Fruit fly (Drosophila melanogaster) whole organism, embryonic: ENCODE data around the gene CG34269.

Experiments
- Asciz ChIP-seq: fragments of 200-800 bp; sonication (Bioruptor generic); optimal IDR thresholded peaks from 2 replicates; lab custom pipeline; 2017; ENCODE audit warnings: missing biosample characterization, mild to moderate bottlenecking, missing genetic modification characterization, missing genetic modification reagents
- CG10147 ChIP-seq: fragments of 200-800 bp; sonication (Bioruptor generic); optimal IDR thresholded peaks from 2 replicates; lab custom pipeline; 2019; ENCODE audit warnings: missing biosample characterization, mild to moderate bottlenecking, missing genetic modification characterization, moderate library complexity
- CG11085 ChIP-seq: fragments of 200-800 bp; sonication (Bioruptor generic); IDR thresholded peaks from 2 replicates; pipeline ENCODE4 v1.3.6; 2022; ENCODE audit warnings: missing biosample characterization, missing genetic modification characterization
- CG11695 ChIP-seq: fragments of 200-800 bp; sonication (Bioruptor generic); IDR thresholded peaks from 3 replicates; pipeline ENCODE4 v1.3.6; 2022; ENCODE audit warnings: missing biosample characterization, missing genetic modification characterization
- CG12942 ChIP-seq: fragments of 200-800 bp; sonication (Bioruptor generic); optimal IDR thresholded peaks from 3 replicates; lab custom pipeline; 2016; ENCODE audit warnings: missing biosample characterization, missing genetic modification characterization
- CG13287 ChIP-seq: fragments of 200-800 bp; sonication (Bioruptor generic); IDR thresholded peaks from 2 replicates; pipeline ENCODE4 v1.3.6; 2022; ENCODE audit warnings: missing biosample characterization, missing genetic modification characterization; ENCODE audit not compliant: partially characterized antibody
- CG15011 ChIP-seq: fragments of 200-800 bp; sonication (Bioruptor generic); optimal IDR thresholded peaks from 3 replicates; lab custom pipeline; 2018; ENCODE audit warnings: missing biosample characterization, mild to moderate bottlenecking, missing genetic modification characterization
- CG15479 ChIP-seq: fragments of 200-800 bp; sonication (Bioruptor generic); optimal IDR thresholded peaks from 3 replicates; lab custom pipeline; 2019; ENCODE audit warnings: missing biosample characterization, mild to moderate bottlenecking, missing genetic modification characterization, moderate library complexity
- CG15601 ChIP-seq: fragments of 200-800 bp; sonication (Bioruptor generic); optimal IDR thresholded peaks from 3 replicates; lab custom pipeline; 2019; ENCODE audit warnings: missing biosample characterization, mild to moderate bottlenecking, missing genetic modification characterization, moderate library complexity
- CG16813 ChIP-seq: fragments of 200-800 bp; sonication (Bioruptor generic); IDR thresholded peaks from 3 replicates; pipeline ENCODE4 v1.3.6; 2022; ENCODE audit warnings: missing biosample characterization, missing genetic modification characterization; ENCODE audit not compliant: partially characterized antibody
- CG1792 ChIP-seq: fragments of 200-800 bp; sonication (Bioruptor generic); optimal IDR thresholded peaks from 2 replicates; lab custom pipeline; 2016; ENCODE audit warnings: missing biosample characterization, missing genetic modification characterization
- CG18476 ChIP-seq: fragments of 200-800 bp; sonication (Bioruptor generic); optimal IDR thresholded peaks from 2 replicates; lab custom pipeline; 2016; ENCODE audit warnings: missing biosample characterization, mild to moderate bottlenecking, missing genetic modification characterization
- CG2199 ChIP-seq: fragments of 200-800 bp; sonication (Bioruptor generic); IDR thresholded peaks from 3 replicates; pipeline ENCODE4 v1.3.6; 2022; ENCODE audit warnings: missing biosample characterization, missing genetic modification characterization
- CG2678 ChIP-seq: fragments of 200-800 bp; sonication (Bioruptor generic); optimal IDR thresholded peaks from 3 replicates; lab custom pipeline; 2019; ENCODE audit warnings: missing biosample characterization, mild to moderate bottlenecking, missing genetic modification characterization, moderate library complexity
- CG4360 ChIP-seq: fragments of 200-800 bp; sonication (Bioruptor generic); IDR thresholded peaks from 2 replicates; pipeline ENCODE4 v1.3.6; 2022; ENCODE audit warnings: missing biosample characterization, missing genetic modification characterization
- CG7556 ChIP-seq: fragments of 200-800 bp; sonication (Bioruptor generic); optimal IDR thresholded peaks from 2 replicates; lab custom pipeline; 2017; ENCODE audit warnings: missing biosample characterization, mild to moderate bottlenecking, missing genetic modification characterization
- CG7963 ChIP-seq: fragments of 200-800 bp; sonication (Bioruptor generic); IDR thresholded peaks from 3 replicates; pipeline ENCODE4 v1.3.6; 2022; ENCODE audit warnings: missing biosample characterization, missing genetic modification characterization; ENCODE audit not compliant: partially characterized antibody
- CG8388 ChIP-seq: fragments of 200-800 bp; sonication (Bioruptor generic); optimal IDR thresholded peaks from 2 replicates; lab custom pipeline; 2019; ENCODE audit warnings: missing biosample characterization, mild to moderate bottlenecking, missing genetic modification characterization, moderate library complexity
- CG9727 ChIP-seq: fragments of 200-800 bp; sonication (Bioruptor generic); optimal IDR thresholded peaks from 3 replicates; lab custom pipeline; 2017; ENCODE audit warnings: missing biosample characterization, mild to moderate bottlenecking, missing genetic modification characterization
- CG9876 ChIP-seq: fragments of 200-800 bp; sonication (Bioruptor generic); optimal IDR thresholded peaks from 2 replicates; lab custom pipeline; 2016; ENCODE audit warnings: missing biosample characterization, missing genetic modification characterization
- Dref ChIP-seq: fragments of 200-800 bp; sonication (Bioruptor generic); IDR thresholded peaks from 2 replicates; pipeline ENCODE4 v1.3.6; 2022; ENCODE audit warnings: missing biosample characterization, missing genetic modification characterization
- Drgx ChIP-seq: fragments of 200-800 bp; sonication (Bioruptor generic); IDR thresholded peaks from 2 replicates; pipeline ENCODE4 v1.3.6; 2022; ENCODE audit warnings: missing biosample characterization, missing genetic modification characterization
- Fer3 ChIP-seq: fragments of 200-800 bp; sonication (Bioruptor generic); optimal IDR thresholded peaks from 2 replicates; lab custom pipeline; 2018; ENCODE audit warnings: missing biosample characterization, mild to moderate bottlenecking, missing genetic modification characterization, moderate library complexity
- Hsf ChIP-seq: fragments of 200-800 bp; sonication (Bioruptor generic); optimal IDR thresholded peaks from 3 replicates; lab custom pipeline; 2016; ENCODE audit warnings: missing biosample characterization, missing genetic modification characterization
- MTF-1 ChIP-seq: fragments of 200-800 bp; sonication (Bioruptor generic); optimal IDR thresholded peaks from 2 replicates; lab custom pipeline; 2018; ENCODE audit warnings: missing biosample characterization, mild to moderate bottlenecking, missing genetic modification characterization, borderline replicate concordance
- NC2β ChIP-seq: fragments of 200-800 bp; sonication (Bioruptor generic); optimal IDR thresholded peaks from 2 replicates; lab custom pipeline; 2016; ENCODE audit warnings: missing biosample characterization, missing genetic modification characterization
- NFAT ChIP-seq: fragments of 200-800 bp; sonication (Bioruptor generic); IDR thresholded peaks from 2 replicates; pipeline ENCODE4 v1.3.6; 2022; ENCODE audit warnings: missing biosample characterization, missing genetic modification characterization
- Nf-YC ChIP-seq: fragments of 200-800 bp; optimal IDR thresholded peaks from 3 replicates; lab custom pipeline; 2019; ENCODE audit warnings: missing biosample characterization, mild to moderate bottlenecking, missing genetic modification characterization, moderate library complexity
- Poxn ChIP-seq: fragments of 200-800 bp; sonication (Bioruptor generic); IDR thresholded peaks from 2 replicates; pipeline ENCODE4 v1.3.6; 2022; ENCODE audit warnings: missing biosample characterization, missing genetic modification characterization
- Rfx ChIP-seq: fragments of 200-800 bp; sonication (Bioruptor generic); IDR thresholded peaks from 2 replicates; pipeline ENCODE4 v1.3.6; 2022; ENCODE audit warnings: missing biosample characterization, missing genetic modification characterization
- Vsx1 ChIP-seq: fragments of 200-800 bp; sonication (Bioruptor generic); optimal IDR thresholded peaks from 2 replicates; lab custom pipeline; 2017; ENCODE audit warnings: missing biosample characterization, mild to moderate bottlenecking, missing genetic modification characterization, missing genetic modification reagents
- btn ChIP-seq: fragments of 200-800 bp; sonication (Bioruptor generic); optimal IDR thresholded peaks from 2 replicates; lab custom pipeline; 2016; ENCODE audit warnings: missing biosample characterization, missing genetic modification characterization
- cg ChIP-seq: fragments of 200-800 bp; sonication (Bioruptor generic); optimal IDR thresholded peaks from 3 replicates; lab custom pipeline; 2019; ENCODE audit warnings: missing biosample characterization, mild to moderate bottlenecking, missing genetic modification characterization, moderate library complexity
- chn ChIP-seq: fragments of 200-800 bp; sonication (Bioruptor generic); optimal IDR thresholded peaks from 2 replicates; lab custom pipeline; 2016; ENCODE audit warnings: missing biosample characterization, missing genetic modification characterization
- corto ChIP-seq: fragments of 200-800 bp; sonication (Bioruptor generic); optimal IDR thresholded peaks from 2 replicates; lab custom pipeline; 2016; ENCODE audit warnings: missing biosample characterization, mild to moderate bottlenecking, missing genetic modification characterization, moderate library complexity
- crol ChIP-seq: fragments of 200-800 bp; sonication (Bioruptor generic); IDR thresholded peaks from 2 replicates; pipeline ENCODE4 v1.3.6; 2022; ENCODE audit warnings: missing biosample characterization, missing genetic modification characterization
- dm ChIP-seq: fragments of 200-800 bp; sonication (Bioruptor generic); optimal IDR thresholded peaks from 3 replicates; lab custom pipeline; 2016; ENCODE audit warnings: missing biosample characterization, missing genetic modification characterization
- gcm ChIP-seq: fragments of 200-800 bp; sonication (Bioruptor generic); optimal IDR thresholded peaks from 2 replicates; lab custom pipeline; 2019; ENCODE audit warnings: missing biosample characterization, mild to moderate bottlenecking, missing genetic modification characterization, moderate library complexity
- gsb-n ChIP-seq: fragments of 200-800 bp; sonication (Bioruptor generic); optimal IDR thresholded peaks from 3 replicates; lab custom pipeline; 2018; ENCODE audit warnings: missing biosample characterization, mild to moderate bottlenecking, missing genetic modification characterization
- h ChIP-seq: fragments of >200 bp; optimal IDR thresholded peaks from 2 replicates; lab custom pipeline; 2017
- ham ChIP-seq: fragments of 200-800 bp; sonication (Bioruptor generic); IDR thresholded peaks from 2 replicates; pipeline ENCODE4 v1.3.6; 2022; ENCODE audit warnings: missing biosample characterization, missing genetic modification characterization
- hbn ChIP-seq: fragments of 200-800 bp; sonication (Bioruptor generic); IDR thresholded peaks from 2 replicates; pipeline ENCODE4 v1.3.6; 2022; ENCODE audit warnings: missing biosample characterization, missing genetic modification characterization; ENCODE audit not compliant: partially characterized antibody
- inv ChIP-seq: fragments of 200-800 bp; sonication (Bioruptor generic); IDR thresholded peaks from 2 replicates; pipeline ENCODE4 v1.3.6; 2022; ENCODE audit warnings: missing biosample characterization, missing genetic modification characterization; ENCODE audit not compliant: partially characterized antibody
- lbe ChIP-seq: fragments of 200-800 bp; sonication (Bioruptor generic); optimal IDR thresholded peaks from 2 replicates; lab custom pipeline; 2016; ENCODE audit warnings: missing biosample characterization, mild to moderate bottlenecking, missing genetic modification characterization
- ro ChIP-seq: fragments of 200-800 bp; sonication (Bioruptor generic); IDR thresholded peaks from 2 replicates; pipeline ENCODE4 v1.3.6; 2022; ENCODE audit warnings: missing biosample characterization, missing genetic modification characterization
- sd ChIP-seq: fragments of 200-800 bp; sonication (Bioruptor generic); optimal IDR thresholded peaks from 3 replicates; lab custom pipeline; 2018; ENCODE audit warnings: missing biosample characterization, mild to moderate bottlenecking, missing genetic modification characterization, moderate library complexity
- sna ChIP-seq: fragments of 200-800 bp; sonication (Bioruptor generic); IDR thresholded peaks from 2 replicates; pipeline ENCODE4 v1.3.6; 2022; ENCODE audit warnings: missing biosample characterization, missing genetic modification characterization; ENCODE audit not compliant: partially characterized antibody
- tgo ChIP-seq: fragments of 200-800 bp; sonication (Bioruptor generic); IDR thresholded peaks from 3 replicates; pipeline ENCODE4 v1.3.6; 2022; ENCODE audit warnings: missing biosample characterization, missing genetic modification characterization
- toy ChIP-seq: fragments of 200-800 bp; sonication (Bioruptor generic); IDR thresholded peaks from 2 replicates; pipeline ENCODE4 v1.3.6; 2022; ENCODE audit warnings: missing biosample characterization, missing genetic modification characterization
- unpg ChIP-seq: fragments of 200-800 bp; sonication (Bioruptor generic); optimal IDR thresholded peaks from 3 replicates; lab custom pipeline; 2018; ENCODE audit warnings: missing biosample characterization, mild to moderate bottlenecking, missing genetic modification characterization, moderate library complexity

CG34269 gene

dm6 chr3L:540432-540973 lies 12.4 kb downstream of the CG34269 start, which contains the start of the genes klar and BORCS6 (continued):
- TF ChIP-seq CG7556 (GFP tag; lab: Kevin White, UChicago) (peak; percentile 4), CG13287 (GFP tag; lab: Robert Waterston, UW) (peak; percentile 99), CG8388 (GFP tag; lab: Kevin White, UChicago) (peak; percentile 22), btn (GFP tag; lab: Kevin White, UChicago) (no peak), CG11695 (GFP tag; lab: Robert Waterston, UW) (peak; percentile 37; the same call in 1 of the 3 replicates), Rfx (GFP tag; lab: Robert Waterston, UW) (peak; percentile 51), CG2678 (tag; lab: Kevin White, UChicago) (peak; percentile 56), Drgx (GFP tag; lab: Robert Waterston, UW) (no peak), MTF-1 (GFP tag; lab: Kevin White, UChicago) (no peak), CG18476 (GFP tag; lab: Kevin White, UChicago) (peak; percentile 34), CG2199 (GFP tag; lab: Robert Waterston, UW) (no peak), toy (GFP tag; lab: Robert Waterston, UW) (no peak), cg (GFP tag; lab: Kevin White, UChicago) (no peak), gsb-n (tag; lab: Kevin White, UChicago) (peak; percentile 25), CG9876 (GFP tag; lab: Kevin White, UChicago) (peak; percentile 50), CG1792 (GFP tag; lab: Kevin White, UChicago) (peak; percentile 38), lbe (GFP tag; lab: Kevin White, UChicago) (peak; percentile 28), unpg (GFP tag; lab: Kevin White, UChicago) (peak; percentile 43), CG15479 (GFP tag; lab: Kevin White, UChicago) (peak; percentile 53), CG10147 (GFP tag; lab: Kevin White, UChicago) (peak; percentile 69), inv (GFP tag; lab: Robert Waterston, UW) (peak; percentile 95), NFAT (peak; percentile 19), corto (GFP tag; lab: Kevin White, UChicago) (no peak), crol (GFP tag; lab: Robert Waterston, UW) (no peak), dm (peak; percentile 59), CG11085 (GFP tag; lab: Robert Waterston, UW) (no peak), Dref (GFP tag; lab: Robert Waterston, UW) (peak; percentile 87), Vsx1 (GFP tag; lab: Kevin White, UChicago) (peak; percentile 6), chn (GFP tag; lab: Kevin White, UChicago) (peak; percentile 66), CG9727 (GFP tag; lab: Kevin White, UChicago) (peak; percentile 46), NC2β (peak; percentile 56), h (lab: Kevin White, UChicago) (no peak), CG15601 (tag; lab: Kevin White, UChicago) (peak; percentile 77), gcm (GFP tag; lab: Kevin White, UChicago) (peak; percentile 10), CG12942 (GFP tag; lab: Kevin White, UChicago) (peak; percentile 43), ro (GFP tag; lab: Robert Waterston, UW) (no peak), sna (GFP tag; lab: Robert Waterston, UW) (peak; percentile 98), tgo (GFP tag; lab: Robert Waterston, UW) (peak; percentile 41; the same call in 1 of the 3 replicates), Asciz (GFP tag; lab: Kevin White, UChicago) (no peak), hbn (GFP tag; lab: Robert Waterston, UW) (peak; percentile 98), Nf-YC (peak; percentile 68), CG15011 (GFP tag; lab: Kevin White, UChicago) (no peak), ham (GFP tag; lab: Robert Waterston, UW) (no peak), CG7963 (GFP tag; lab: Robert Waterston, UW) (peak; percentile 92), Hsf (GFP tag; lab: Kevin White, UChicago) (peak; percentile 57), sd (tag; lab: Kevin White, UChicago) (peak; percentile 51), Poxn (GFP tag; lab: Robert Waterston, UW) (no peak), CG16813 (GFP tag; lab: Robert Waterston, UW) (peak; percentile 98), CG4360 (GFP tag; lab: Robert Waterston, UW) (no peak; the same call in 1 of the 2 replicates), Fer3 (tag; lab: Kevin White, UChicago) (peak; percentile 26)
